Worm (Caenorhabditis elegans) whole organism, L3 larva: ENCODE data around the gene srh-195.

Source experiments
- aly-2 ChIP-seq: fragments of 150-350 bp; optimal IDR thresholded peaks from 2 replicates; lab custom pipeline; 2014; ENCODE audit warnings: missing biosample characterization, missing genetic modification characterization
- ceh-16 ChIP-seq: sonication (generic microtip); optimal IDR thresholded peaks from 2 replicates; lab custom pipeline; 2017; ENCODE audit warnings: missing biosample characterization, missing genetic modification characterization
- ceh-28 ChIP-seq: fragments of 150-350 bp; optimal IDR thresholded peaks from 2 replicates; lab custom pipeline; 2014; ENCODE audit warnings: missing biosample characterization, missing genetic modification reagents, missing genetic modification characterization
- elt-3 ChIP-seq, 3 experiments: fragments of 150-350 bp in 1 of 3; sonication (generic microtip) in 2 of 3; optimal IDR thresholded peaks; 2 replicates in 2 of 3; 4 replicates in 1 of 3; lab custom pipeline; 2014 to 2017; ENCODE audit warnings: missing biosample characterization in 3 of 3, missing genetic modification characterization in 3 of 3
- mml-1 ChIP-seq: fragments of 150-350 bp; sonication (generic microtip); optimal IDR thresholded peaks from 3 replicates; lab custom pipeline; 2014; ENCODE audit warnings: missing biosample characterization, missing genetic modification characterization
- nfya-1 ChIP-seq: sonication (generic microtip); optimal IDR thresholded peaks from 2 replicates; lab custom pipeline; 2017; ENCODE audit warnings: missing genetic modification characterization, mild to moderate bottlenecking, missing compliant biosample characterization, antibody characterized with exemption, moderate library complexity; ENCODE audit not compliant: insufficient read depth
- nhr-28 ChIP-seq: fragments of 150-350 bp; optimal IDR thresholded peaks from 2 replicates; lab custom pipeline; 2014; ENCODE audit warnings: missing biosample characterization, missing genetic modification characterization
- pha-4 ChIP-seq: fragments of 150-350 bp; optimal IDR thresholded peaks from 2 replicates; lab custom pipeline; 2014; ENCODE audit warnings: missing biosample characterization, missing genetic modification reagents, missing genetic modification characterization
- pqm-1 ChIP-seq: fragments of 150-350 bp; optimal IDR thresholded peaks from 2 replicates; lab custom pipeline; 2017; ENCODE audit warnings: missing biosample characterization, missing genetic modification characterization, inconsistent platforms
- snpc-4 ChIP-seq: fragments of 150-350 bp; optimal IDR thresholded peaks from 2 replicates; lab custom pipeline; 2014; ENCODE audit warnings: missing biosample characterization, missing genetic modification characterization
- unc-39 ChIP-seq: sonication (generic microtip); optimal IDR thresholded peaks from 4 replicates; lab custom pipeline; 2017; ENCODE audit warnings: missing biosample characterization, missing genetic modification characterization
- ztf-11 ChIP-seq: fragments of 150-350 bp; optimal IDR thresholded peaks from 2 replicates; lab custom pipeline; 2014; ENCODE audit warnings: missing biosample characterization, missing genetic modification characterization
- ztf-4 ChIP-seq: fragments of 150-350 bp; optimal IDR thresholded peaks from 2 replicates; lab custom pipeline; 2014; ENCODE audit warnings: missing biosample characterization, missing genetic modification characterization

- TF ChIP-seq pha-4, result no peak
- TF ChIP-seq unc-39 (tag; lab: Kevin White, UChicago), result no peak
- no peak for TF ChIP-seq aly-2 (tag; lab: Kevin White, UChicago)
- no peak for TF ChIP-seq ztf-4 (tag; lab: Kevin White, UChicago)
- no peak for TF ChIP-seq elt-3 (tag; optimal IDR thresholded peaks at IDR 0.05; lab: Kevin White, UChicago)
- no peak for TF ChIP-seq mml-1 (tag; lab: Kevin White, UChicago)
- no peak for TF ChIP-seq ceh-28 (tag; lab: Kevin White, UChicago)
- no peak for TF ChIP-seq snpc-4 (tag; lab: Kevin White, UChicago)
- TF ChIP-seq ceh-16 (tag; lab: Kevin White, UChicago), result no peak
- no peak for TF ChIP-seq ztf-11
- no peak for TF ChIP-seq pqm-1
- TF ChIP-seq nfya-1 (tag; lab: Kevin White, UChicago), result no peak
- no peak for TF ChIP-seq nhr-28 (tag; lab: Kevin White, UChicago)
Observed at ce11 chrII:2083726-2084179, 32.9 kb downstream of the srh-195 start, which contains the start of the genes T16A1.5 and fbxc-49.
